Fruit fly (Drosophila melanogaster) whole organism, adult: ENCODE data around the gene CG43137.

ENCODE experiments used
- CG33017 ChIP-seq: fragments of 200-800 bp; sonication (Bioruptor generic); optimal IDR thresholded peaks from 2 replicates; lab custom pipeline; 2018; ENCODE audit warnings: missing biosample characterization, mild to moderate bottlenecking, missing genetic modification characterization, moderate library complexity
- CG5204 ChIP-seq: fragments of 200-800 bp; sonication (Bioruptor generic); optimal IDR thresholded peaks from 2 replicates; lab custom pipeline; 2016; ENCODE audit warnings: missing biosample characterization, missing genetic modification characterization
- CG7101 ChIP-seq: fragments of 200-800 bp; sonication (Bioruptor generic); optimal IDR thresholded peaks from 2 replicates; lab custom pipeline; 2018; ENCODE audit warnings: missing biosample characterization, mild to moderate bottlenecking, missing genetic modification characterization, moderate library complexity
- Crg-1 ChIP-seq: fragments of 200-800 bp; sonication (Bioruptor generic); optimal IDR thresholded peaks from 2 replicates; lab custom pipeline; 2016; ENCODE audit warnings: missing biosample characterization, missing genetic modification characterization
- cnc ChIP-seq, 2 experiments: fragments of >200 bp; optimal IDR thresholded peaks; 2 replicates each; lab custom pipeline; 2017
- kay ChIP-seq: fragments of 200-800 bp; sonication (Bioruptor generic); peaks from one replicate; lab custom pipeline; 2016; ENCODE audit warnings: missing biosample characterization, missing genetic modification characterization, borderline replicate concordance
- tj ChIP-seq: fragments of 200-800 bp; sonication (Bioruptor generic); optimal IDR thresholded peaks from 3 replicates; lab custom pipeline; 2017; ENCODE audit warnings: missing biosample characterization, mild to moderate bottlenecking, missing genetic modification characterization, moderate library complexity

DNA sequence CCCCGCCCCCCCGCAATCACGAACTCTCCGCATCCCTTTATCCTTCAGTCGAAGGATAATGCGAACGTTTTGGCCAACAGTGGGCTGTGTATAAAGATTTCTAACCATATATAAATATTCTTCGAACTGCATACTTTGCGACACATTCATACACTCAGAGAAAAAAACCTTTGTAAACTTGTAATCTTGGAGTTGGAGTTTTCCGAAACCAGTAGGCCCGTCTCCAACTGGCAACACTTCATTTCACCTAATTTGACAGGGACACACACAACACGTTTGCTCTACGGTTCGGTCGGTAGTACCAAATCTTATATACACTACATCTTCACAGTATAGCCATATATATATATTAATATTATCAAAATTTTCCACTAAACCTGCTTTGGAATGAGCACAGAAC, 3.8 kb upstream of the CG43137 start, which contains the start of gene CG15764:
- TF ChIP-seq CG5204 (GFP tag; lab: Kevin White, UChicago) (no peak), tj (GFP tag; lab: Kevin White, UChicago) (no peak), CG7101 (no peak), CG33017 (tag; lab: Kevin White, UChicago) (no peak), Crg-1 (GFP tag; lab: Kevin White, UChicago) (no peak), kay (no peak), cnc (optimal IDR thresholded peaks at IDR 0.05; lab: Kevin White, UChicago) (no peak)
